Worm (Caenorhabditis elegans): ENCODE data around the gene ZK1290.5.

ZK1290.5 gene

ce11 chrII:7561494-7561893 is 32.1 kb downstream of the ZK1290.5 start, which contains the start of the genes ZK1290.11 and ZK1290.1:
Gene ZK1290.11, minus strand, starts transcription at chrII:7561594.
Gene ZK1290.1, plus strand, starts transcription at chrII:7561764.
- TF ChIP-seq unc-86 (tag; optimal IDR thresholded peaks at IDR 0.05): no peak
- no peak for TF ChIP-seq irx-1 (tag; optimal IDR thresholded peaks at IDR 0.05)
- TF ChIP-seq fkh-10 (GFP tag; optimal IDR thresholded peaks at IDR 0.05): no peak
- TF ChIP-seq C16A3.4 (tag; optimal IDR thresholded peaks at IDR 0.05): no peak
- TF ChIP-seq nhr-19 (GFP tag; conservative IDR thresholded peaks at IDR 0.05): no peak
- no peak for TF ChIP-seq pqm-1 (tag; optimal IDR thresholded peaks at IDR 0.05)
- no peak for TF ChIP-seq Y116A8C.19 (tag; optimal IDR thresholded peaks at IDR 0.05; ENCODE audit: borderline replicate concordance)
- no peak for TF ChIP-seq lin-13 (GFP tag; optimal IDR thresholded peaks at IDR 0.05)

ce11 chrII:7562616-7563015 is 33.2 kb downstream of the ZK1290.5 start:
- TF ChIP-seq F16B12.6 (tag; optimal IDR thresholded peaks at IDR 0.05) (no peak), mab-9 (GFP tag; IDR thresholded peaks at IDR 0.05) (no peak), blmp-1 (tag; optimal IDR thresholded peaks at IDR 0.05) (peak; percentile 56)

- TF ChIP-seq unc-86 (tag; optimal IDR thresholded peaks at IDR 0.05) (no peak), xbp-1 (tag; optimal IDR thresholded peaks at IDR 0.05) (no peak), fos-1 (tag; optimal IDR thresholded peaks at IDR 0.05) (no peak), ceh-82 (tag; optimal IDR thresholded peaks at IDR 0.05) (no peak), nhr-85 (tag) (no peak), elt-3 (tag; optimal IDR thresholded peaks at IDR 0.05) (no peak), swsn-7 (tag; optimal IDR thresholded peaks at IDR 0.05) (no peak), dsc-1 (tag; optimal IDR thresholded peaks at IDR 0.05) (no peak), mab-9 (GFP tag; IDR thresholded peaks at IDR 0.05) (no peak), rnt-1 (tag; optimal IDR thresholded peaks at IDR 0.05) (no peak), nhr-20 (tag; optimal IDR thresholded peaks at IDR 0.05) (no peak), skn-1 (tag; optimal IDR thresholded peaks at IDR 0.05) (no peak)
These were observed 40.9 kb downstream of the ZK1290.5 start, which contains the start of gene F35D2.3 for ce11 chrII:7570305-7570704. Gene F35D2.3, plus strand, starts transcription at chrII:7570605.

- TF ChIP-seq ztf-11 (tag; optimal IDR thresholded peaks at IDR 0.05) (no peak), lin-14 (GFP tag; optimal IDR thresholded peaks at IDR 0.05) (peak; percentile 8), lin-39 (tag; optimal IDR thresholded peaks at IDR 0.05) (no peak)
These were observed 41.4 kb downstream of the ZK1290.5 start for ce11 chrII:7570820-7571219.

- no peak for TF ChIP-seq nhr-20 (tag; optimal IDR thresholded peaks at IDR 0.05)
- no peak for TF ChIP-seq mef-2 (tag; optimal IDR thresholded peaks at IDR 0.05)
- TF ChIP-seq sup-37 (GFP tag; optimal IDR thresholded peaks at IDR 0.05): no peak
- TF ChIP-seq nhr-47 (tag; optimal IDR thresholded peaks at IDR 0.05): no peak
- TF ChIP-seq lsy-2 (tag; optimal IDR thresholded peaks at IDR 0.05): no peak
- TF ChIP-seq sptf-1 (tag; optimal IDR thresholded peaks at IDR 0.05): no peak
- no peak for TF ChIP-seq lin-39 (tag; optimal IDR thresholded peaks at IDR 0.05)
- no peak for TF ChIP-seq fkh-10 (GFP tag; optimal IDR thresholded peaks at IDR 0.05)
- no peak for TF ChIP-seq C34B4.2 (tag; optimal IDR thresholded peaks at IDR 0.05)
- no peak for TF ChIP-seq fkh-8 (tag; optimal IDR thresholded peaks at IDR 0.05)
- no peak for TF ChIP-seq aly-2 (tag; optimal IDR thresholded peaks at IDR 0.05)
These were observed 44.7 kb downstream of the ZK1290.5 start, which contains the start of gene F35D2.2 for ce11 chrII:7574143-7574542. Gene F35D2.2, plus strand, starts transcription at chrII:7574443.

ce11 chrII:7575614-7576013 is 46.2 kb downstream of the ZK1290.5 start, which contains the start of gene F35D2.1:
Gene F35D2.1, plus strand, starts transcription at chrII:7575914.
- no peak for TF ChIP-seq swsn-7 (tag; optimal IDR thresholded peaks at IDR 0.05)
- TF ChIP-seq nhr-19 (GFP tag; conservative IDR thresholded peaks at IDR 0.05): no peak
- no peak for TF ChIP-seq nhr-90 (tag; optimal IDR thresholded peaks at IDR 0.05; ENCODE audit: poor library complexity)
- no peak for TF ChIP-seq mdl-1 (tag; optimal IDR thresholded peaks at IDR 0.05)
- TF ChIP-seq ama-1 (optimal IDR thresholded peaks at IDR 0.05): no peak
- no peak for TF ChIP-seq ceh-82 (tag; optimal IDR thresholded peaks at IDR 0.05)
- TF ChIP-seq C16A3.4 (tag; optimal IDR thresholded peaks at IDR 0.05): no peak
- TF ChIP-seq snpc-4 (tag; optimal IDR thresholded peaks at IDR 0.05): no peak
- no peak for TF ChIP-seq egl-27 (tag; optimal IDR thresholded peaks at IDR 0.05)
- no peak for TF ChIP-seq ceh-90 (tag; optimal IDR thresholded peaks at IDR 0.05)
- no peak for TF ChIP-seq pqm-1 (tag; optimal IDR thresholded peaks at IDR 0.05)
- TF ChIP-seq zip-4 (GFP tag; optimal IDR thresholded peaks at IDR 0.05): no peak
- TF ChIP-seq nhr-77 (tag; optimal IDR thresholded peaks at IDR 0.05): no peak
- no peak for TF ChIP-seq hlh-17 (GFP tag; optimal IDR thresholded peaks at IDR 0.05; ENCODE audit: borderline replicate concordance)
- TF ChIP-seq fkh-4 (tag; optimal IDR thresholded peaks at IDR 0.05; ENCODE audit: borderline replicate concordance): no peak
- TF ChIP-seq sptf-1 (tag; optimal IDR thresholded peaks at IDR 0.05): no peak
- no peak for TF ChIP-seq tlp-1 (tag; optimal IDR thresholded peaks at IDR 0.05)

Measured in whole organism, L1 larva.